Worm (Caenorhabditis elegans) whole organism, L4/young adult: ENCODE results near the gene fzo-1.
"Not testable (repeated sequence)": the region's sequence is repeated elsewhere in the genome, so short reads cannot be mapped to it uniquely, and the experiment has no call there.

ENCODE experiments used
- W03F9.2 ChIP-seq: fragments of 150-350 bp; optimal IDR thresholded peaks from 2 replicates; lab custom pipeline; 2014; ENCODE audit warnings: missing biosample characterization, missing genetic modification characterization
- dao-5 ChIP-seq: sonication (generic microtip); optimal IDR thresholded peaks from 2 replicates; lab custom pipeline; 2016; ENCODE audit warnings: missing genotype, missing genetic modification characterization, moderate library complexity, missing compliant biosample characterization
- him-1 ChIP-seq: sonication (generic microtip); optimal IDR thresholded peaks from 2 replicates; lab custom pipeline; 2016; ENCODE audit warnings: missing genotype, missing genetic modification reagents, missing genetic modification characterization, missing compliant biosample characterization

DNA sequence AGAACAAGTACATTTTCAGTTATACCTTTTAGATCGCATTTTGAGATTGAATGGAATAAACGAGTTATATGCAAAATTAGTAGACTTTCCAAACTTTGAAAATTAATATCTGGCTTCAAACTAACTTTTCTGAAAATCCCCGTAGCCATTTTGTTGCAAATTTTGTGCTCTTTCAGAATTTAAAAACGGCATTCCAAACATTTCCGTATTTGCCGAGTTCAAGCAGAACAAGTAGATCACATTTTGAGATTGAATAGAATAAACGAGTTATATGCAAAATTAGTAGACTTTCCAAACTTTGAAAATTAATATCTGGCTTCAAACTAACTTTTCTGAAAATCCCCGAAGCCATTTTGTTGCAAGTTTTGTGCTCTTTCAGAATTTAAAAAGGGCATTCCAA lies 40.5 kb upstream of the fzo-1 start, which contains the start of gene F55C12.2:
- not testable (repeated sequence) for TF ChIP-seq him-1, W03F9.2, dao-5 (tag; lab: Kevin White, UChicago)
